Worm (Caenorhabditis elegans): Measurements from ENCODE around the gene bar-1.

ce11 chrX:7151976-7152528 lies 18.4 kb downstream of the bar-1 start:
- TF ChIP-seq T22C8.4 (GFP tag; IDR thresholded peaks at IDR 0.05) = no peak
- TF ChIP-seq ref-1 (GFP tag; conservative IDR thresholded peaks at IDR 0.05) = no peak
- no peak for TF ChIP-seq ztf-29 (GFP tag; IDR thresholded peaks at IDR 0.05)
- no peak for TF ChIP-seq cog-1 (tag; optimal IDR thresholded peaks at IDR 0.05)
- TF ChIP-seq klf-2 (GFP tag; conservative IDR thresholded peaks at IDR 0.05) = no peak
